Worm (Caenorhabditis elegans): ENCODE results near the gene F08A7.1.

F08A7.1 gene

DNA sequence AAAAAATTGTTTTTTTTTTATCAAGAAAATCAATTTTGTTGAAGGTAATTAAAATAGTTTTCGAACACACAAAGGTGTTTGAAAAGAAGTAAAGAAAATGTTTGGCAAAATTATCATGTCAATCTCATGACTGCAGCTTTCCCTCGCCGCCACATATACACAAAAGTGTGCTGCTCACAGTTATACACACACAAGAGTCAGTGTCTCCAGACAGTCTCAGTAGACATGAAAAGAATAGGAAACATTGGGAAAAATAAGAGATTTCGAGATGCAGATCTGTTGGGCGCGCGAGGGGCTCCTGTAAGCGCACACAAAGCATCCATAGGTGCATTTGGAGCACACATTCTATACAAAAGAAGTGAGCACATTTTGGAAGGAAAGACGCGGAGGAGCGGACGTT lies 7.9 kb downstream of the F08A7.1 start (continued):
- no peak for TF ChIP-seq C38D4.7 (GFP tag; optimal IDR thresholded peaks at IDR 0.05)

- TF ChIP-seq K02D7.2 (tag; optimal IDR thresholded peaks at IDR 0.05) (no peak), ceh-30 (tag; optimal IDR thresholded peaks at IDR 0.05) (no peak), elt-4 (tag; optimal IDR thresholded peaks at IDR 0.05) (no peak), T23F11.4 (GFP tag; optimal IDR thresholded peaks at IDR 0.05) (no peak)
These were observed 10.0 kb downstream of the F08A7.1 start, which contains the start of gene F11E6.8 for ce11 chrIV:17450443-17450842. F11E6.8 (minus strand) TSS chrIV:17450543.

DNA sequence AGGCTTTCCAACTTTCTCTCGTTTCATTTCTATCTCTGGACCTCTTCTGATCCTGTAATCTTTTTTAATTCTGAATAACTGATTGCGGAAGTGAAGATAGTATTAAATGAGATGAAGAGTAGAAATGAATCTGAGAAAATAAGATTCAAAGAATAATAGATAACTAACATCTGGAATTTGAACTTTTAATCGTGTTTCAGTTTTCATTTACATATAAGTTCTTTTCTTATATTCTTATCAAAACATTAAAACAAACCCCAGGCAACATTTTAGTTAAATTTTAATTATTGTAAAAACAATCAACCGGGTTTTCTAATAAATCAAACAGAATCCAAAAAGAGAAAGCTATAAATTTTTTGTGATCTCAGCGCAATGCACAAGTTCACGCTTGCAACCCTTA lies 12.8 kb downstream of the F08A7.1 start:
- TF ChIP-seq eyg-1 (tag; optimal IDR thresholded peaks at IDR 0.05) (no peak), pat-9 (tag; optimal IDR thresholded peaks at IDR 0.05) (no peak), unc-3 (GFP tag; conservative IDR thresholded peaks at IDR 0.05) (no peak), unc-3 (tag; optimal IDR thresholded peaks at IDR 0.05) (no peak), tbx-2 (tag; optimal IDR thresholded peaks at IDR 0.05) (no peak), zip-5 (tag; optimal IDR thresholded peaks at IDR 0.05) (no peak), pha-4 (tag; optimal IDR thresholded peaks at IDR 0.05) (no peak), ceh-22 (tag; optimal IDR thresholded peaks at IDR 0.05) (no peak)

DNA sequence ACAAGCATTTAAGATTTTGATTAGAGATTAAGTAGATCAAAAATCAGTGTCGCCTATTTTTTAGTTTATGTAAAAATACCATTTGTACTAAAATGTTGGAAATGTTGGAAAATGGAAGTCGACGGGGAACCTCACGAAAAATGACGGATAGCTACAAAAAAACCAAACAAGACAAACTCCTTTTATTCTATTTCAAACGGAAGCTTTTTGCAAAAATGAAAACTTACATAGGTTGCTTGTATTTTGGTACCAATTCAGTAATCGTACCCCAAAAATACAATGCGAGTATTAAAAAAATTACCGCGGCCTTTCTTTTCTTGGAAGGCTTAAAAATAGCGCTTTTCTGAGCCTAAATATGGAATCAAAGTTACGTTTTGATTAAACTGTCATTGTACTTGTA lies 13.6 kb downstream of the F08A7.1 start:
- no peak for TF ChIP-seq sdc-2 (tag; optimal IDR thresholded peaks at IDR 0.05)

DNA sequence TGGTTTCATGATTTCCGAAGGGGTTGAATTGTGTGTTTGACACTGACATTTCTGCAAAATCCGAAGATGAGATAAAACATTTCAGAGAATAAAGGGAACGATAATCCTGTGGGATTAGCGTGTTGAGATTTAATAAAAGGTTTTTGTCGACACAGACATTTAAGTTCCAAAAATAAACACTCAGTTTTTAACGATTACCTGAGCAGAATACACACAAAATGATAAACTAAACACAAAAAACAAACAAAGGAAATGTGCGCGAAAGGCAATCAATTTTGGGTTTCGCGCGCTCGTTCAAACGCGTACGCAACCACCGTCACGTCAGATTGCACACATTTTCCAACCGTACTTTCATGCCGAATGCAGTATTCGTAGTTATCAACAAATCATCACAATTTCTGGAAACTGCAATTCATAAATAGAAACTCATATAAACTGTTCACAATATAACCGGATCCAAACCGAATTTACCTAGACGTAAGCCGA lies 20.9 kb downstream of the F08A7.1 start, which contains the start of gene rif-1.1:
TSS of gene rif-1.1 (minus strand) at position 51 of the 486 bp plus-strand sequence.
- TF ChIP-seq tbx-2 (tag; optimal IDR thresholded peaks at IDR 0.05) = peak; percentile 2
- TF ChIP-seq hlh-8 (tag; optimal IDR thresholded peaks at IDR 0.05) = no peak
- TF ChIP-seq dve-1 (tag; optimal IDR thresholded peaks at IDR 0.05) = peak; percentile 29

DNA sequence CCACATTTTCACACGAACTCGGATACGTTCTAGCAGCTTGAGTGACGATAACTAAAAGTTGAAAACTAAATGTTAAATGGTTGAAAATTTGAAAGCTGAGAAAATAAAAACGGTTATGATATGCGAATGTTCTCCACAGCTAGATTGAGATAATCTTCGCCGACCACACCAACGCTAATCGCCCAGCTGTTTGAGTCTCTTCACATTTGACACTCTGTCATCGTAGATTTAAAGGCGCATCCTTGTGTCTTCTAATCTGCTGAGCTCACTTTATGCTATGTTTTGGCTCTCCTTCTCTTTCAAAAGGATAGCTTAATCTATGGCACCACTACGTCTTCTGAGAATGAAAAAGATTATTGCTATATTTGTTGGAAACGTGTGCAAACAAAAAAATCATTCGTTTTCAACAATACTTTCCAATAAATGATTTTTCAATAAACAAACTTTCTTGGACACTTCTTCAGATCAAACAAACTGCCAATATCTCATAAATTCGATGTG lies 22.8 kb downstream of the F08A7.1 start, which contains the start of gene F11E6.10:
TSS of gene F11E6.10 (minus strand) at position 51 of the 501 bp plus-strand sequence.
- TF ChIP-seq unc-55 (GFP tag; optimal IDR thresholded peaks at IDR 0.05) = no peak
- TF ChIP-seq lin-11 (tag; optimal IDR thresholded peaks at IDR 0.05) = no peak
- TF ChIP-seq dmd-4 (tag; optimal IDR thresholded peaks at IDR 0.05; ENCODE audit: borderline replicate concordance) = no peak
- no peak for TF ChIP-seq pha-4 (tag; optimal IDR thresholded peaks at IDR 0.05)
- TF ChIP-seq K09A11.1 (tag; optimal IDR thresholded peaks at IDR 0.05; ENCODE audit: insufficient read depth) = no peak
- TF ChIP-seq ceh-45 (GFP tag; IDR thresholded peaks at IDR 0.05) = no peak
- TF ChIP-seq mec-3 (tag; optimal IDR thresholded peaks at IDR 0.05; ENCODE audit: borderline replicate concordance) = no peak
- TF ChIP-seq npax-4 (tag; optimal IDR thresholded peaks at IDR 0.05) = no peak

DNA sequence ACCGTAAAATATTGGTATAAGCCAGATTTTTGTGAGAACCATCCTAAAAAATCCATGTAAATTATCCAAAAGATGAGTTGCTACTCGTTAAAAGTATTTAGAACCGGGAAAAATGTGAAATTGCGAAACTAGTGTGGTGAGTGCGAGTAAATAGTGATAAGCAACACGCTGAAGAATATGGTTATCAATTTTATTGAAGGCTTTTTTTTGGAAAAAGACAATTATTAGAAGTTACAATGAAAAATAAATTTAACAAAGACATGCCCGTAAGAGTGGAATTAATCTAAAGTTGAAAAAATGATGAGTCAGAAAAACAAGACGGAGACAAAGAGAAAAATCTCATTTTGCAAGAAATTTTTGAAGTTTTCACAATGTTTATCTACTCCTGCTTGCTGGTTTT lies 25.5 kb downstream of the F08A7.1 start, which contains the start of gene F11E6.6:
TSS of gene F11E6.6 (minus strand) at position 101 of the 400 bp plus-strand sequence.
- TF ChIP-seq ama-1 (optimal IDR thresholded peaks at IDR 0.05) (no peak), C38D4.7 (GFP tag; optimal IDR thresholded peaks at IDR 0.05) (no peak), syd-9 (tag; optimal IDR thresholded peaks at IDR 0.05) (no peak), fkh-6 (tag; optimal IDR thresholded peaks at IDR 0.05) (no peak), unc-42 (tag; optimal IDR thresholded peaks at IDR 0.05) (no peak), F13H6.1 (tag; optimal IDR thresholded peaks at IDR 0.05) (no peak), tbx-7 (tag; optimal IDR thresholded peaks at IDR 0.05) (no peak), pros-1 (tag; optimal IDR thresholded peaks at IDR 0.05) (no peak), tbx-2 (tag; optimal IDR thresholded peaks at IDR 0.05) (no peak), ztf-16 (tag; optimal IDR thresholded peaks at IDR 0.05) (no peak), hlh-15 (tag; optimal IDR thresholded peaks at IDR 0.05) (no peak), sox-2 (GFP tag; IDR thresholded peaks at IDR 0.05) (no peak)

Measured in whole organism, late embryonic.